Worm (Caenorhabditis elegans): ENCODE data around the gene clec-135.

ce11 chrII:4222469-4222868 is 36.1 kb downstream of the clec-135 start:
- no peak for TF ChIP-seq aha-1 (tag; optimal IDR thresholded peaks at IDR 0.05)
- no peak for TF ChIP-seq lsy-2 (tag; optimal IDR thresholded peaks at IDR 0.05)
- TF ChIP-seq skn-1 (tag; optimal IDR thresholded peaks at IDR 0.05): no peak
- no peak for TF ChIP-seq ztf-11 (tag; optimal IDR thresholded peaks at IDR 0.05)
- no peak for TF ChIP-seq snpc-4 (tag; optimal IDR thresholded peaks at IDR 0.05)
- TF ChIP-seq irx-1 (tag; optimal IDR thresholded peaks at IDR 0.05): no peak
- TF ChIP-seq ceh-8 (GFP tag; optimal IDR thresholded peaks at IDR 0.05): no peak
- TF ChIP-seq mef-2 (tag; optimal IDR thresholded peaks at IDR 0.05): no peak
- TF ChIP-seq elt-3 (tag; optimal IDR thresholded peaks at IDR 0.05): no peak

Measured in whole organism, L1 larva.